In the genomic region with DNA sequence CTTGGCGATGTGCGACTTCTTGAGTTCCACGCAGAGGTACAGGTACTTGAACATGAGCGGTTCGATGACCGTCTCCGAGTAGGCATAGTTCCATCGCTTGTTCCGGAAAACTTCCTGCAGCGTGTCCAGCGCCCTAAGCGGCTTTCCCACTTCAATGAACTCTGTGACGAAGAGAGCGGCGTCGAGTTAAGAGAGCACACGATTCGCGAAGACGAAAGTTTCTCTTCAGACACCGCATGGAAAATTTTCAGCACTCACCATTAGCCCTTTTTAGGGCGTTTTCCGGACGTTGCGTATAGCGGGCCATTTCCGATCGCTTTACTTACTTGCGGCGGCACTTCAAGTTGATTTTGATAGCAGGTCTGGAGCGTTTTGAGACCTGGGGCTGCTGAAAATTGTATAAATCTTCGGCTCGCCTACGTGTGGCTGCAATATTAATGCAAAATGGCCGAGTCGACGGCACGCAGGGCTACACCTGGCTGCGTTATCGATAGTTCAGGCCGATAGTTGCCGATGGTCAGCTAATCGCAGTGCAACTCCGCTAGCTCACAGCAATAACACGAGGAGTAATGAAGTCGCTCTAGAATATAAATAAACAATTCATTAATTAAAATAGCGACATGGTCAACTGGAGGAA, we compare ENCODE assay signal across 1 fruit fly cellular context.
TF ChIP-seq lines count a peak whose summit lies in the region.

Gene eIF3a, minus strand, starts transcription at position 455 of the 637 bp plus-strand sequence.
Gene CG1074, plus strand, starts transcription at position 525 of the 637 bp plus-strand sequence.

TF ChIP-seq in whole organism, embryonic, 481 proteins besides CTCF, POLR2A, EP300 and RAD21 (continued from another document and continues in another):
- TF ChIP-seq vfl (GFP tag; optimal IDR thresholded peaks at IDR 0.05; lab: Kevin White, UChicago) (peak; percentile 55), tap (tag; optimal IDR thresholded peaks at IDR 0.05; lab: Kevin White, UChicago) (no peak), CG6272 (GFP tag; IDR thresholded peaks at IDR 0.05; lab: Robert Waterston, UW) (peak; percentile 54), zfh2 (GFP tag; optimal IDR thresholded peaks at IDR 0.05; lab: Kevin White, UChicago) (peak; percentile 52), Doc3 (GFP tag; IDR thresholded peaks at IDR 0.05; lab: Robert Waterston, UW; ENCODE audit: partially characterized antibody) (peak; percentile 86), CG14860 (GFP tag; IDR thresholded peaks at IDR 0.05; lab: Robert Waterston, UW; ENCODE audit: partially characterized antibody) (peak; percentile 97), CG3065 (GFP tag; optimal IDR thresholded peaks at IDR 0.05; lab: Kevin White, UChicago) (no peak), mam (GFP tag; optimal IDR thresholded peaks at IDR 0.05; lab: Kevin White, UChicago) (peak; percentile 61), chn (GFP tag; optimal IDR thresholded peaks at IDR 0.05; lab: Kevin White, UChicago) (peak; percentile 56), Xrp1 (GFP tag; IDR thresholded peaks at IDR 0.05; lab: Robert Waterston, UW) (peak; percentile 50), CG14710 (tag; optimal IDR thresholded peaks at IDR 0.05; lab: Kevin White, UChicago) (peak; percentile 80), D19A (tag; optimal IDR thresholded peaks at IDR 0.05; lab: Kevin White, UChicago) (no peak), emc (GFP tag; optimal IDR thresholded peaks at IDR 0.05; lab: Kevin White, UChicago) (peak; percentile 28), CG7745 (tag; optimal IDR thresholded peaks at IDR 0.05; lab: Kevin White, UChicago) (peak; percentile 15), CG15514 (GFP tag; optimal IDR thresholded peaks at IDR 0.05; lab: Kevin White, UChicago) (peak; percentile 91), MBD-R2 (GFP tag; IDR thresholded peaks at IDR 0.05; lab: Robert Waterston, UW) (peak; percentile 96), HLHmδ (GFP tag; optimal IDR thresholded peaks at IDR 0.05; lab: Kevin White, UChicago) (peak; percentile 92), maf-S (GFP tag; optimal IDR thresholded peaks at IDR 0.05; lab: Kevin White, UChicago) (peak; percentile 65), gcm (GFP tag; optimal IDR thresholded peaks at IDR 0.05; lab: Kevin White, UChicago) (peak; percentile 47), sob (GFP tag; IDR thresholded peaks at IDR 0.05; lab: Robert Waterston, UW) (peak; percentile 86), CG6765 (GFP tag; optimal IDR thresholded peaks at IDR 0.05; lab: Kevin White, UChicago) (peak; percentile 73), al (GFP tag; IDR thresholded peaks at IDR 0.05; lab: Robert Waterston, UW) (peak; percentile 21; the same call in 1 of the 2 replicates), fd102C (GFP tag; optimal IDR thresholded peaks at IDR 0.05; lab: Kevin White, UChicago) (peak; percentile 58), Dref (GFP tag; IDR thresholded peaks at IDR 0.05; lab: Robert Waterston, UW) (peak; percentile 98), CG4424 (GFP tag; optimal IDR thresholded peaks at IDR 0.05; lab: Kevin White, UChicago) (peak; percentile 48), pan (optimal IDR thresholded peaks at IDR 0.05; lab: Kevin White, UChicago) (no peak), pan (GFP tag; optimal IDR thresholded peaks at IDR 0.05 in 1 of 2, IDR thresholded peaks at IDR 0.05 in 1 of 2) (peak in 1 of 2 experiments; percentile 69), Hr78 (GFP tag; optimal IDR thresholded peaks at IDR 0.05; lab: Kevin White, UChicago) (no peak), Drgx (GFP tag; IDR thresholded peaks at IDR 0.05; lab: Robert Waterston, UW) (peak; percentile 22; the same call in 1 of the 2 replicates), pum (GFP tag; optimal IDR thresholded peaks at IDR 0.05; lab: Kevin White, UChicago) (peak; percentile 56), CG12071 (GFP tag; optimal IDR thresholded peaks at IDR 0.05; lab: Kevin White, UChicago) (no peak), Ssrp (tag; optimal IDR thresholded peaks at IDR 0.05; lab: Kevin White, UChicago) (peak; percentile 13), pb (GFP tag; optimal IDR thresholded peaks at IDR 0.05; lab: Kevin White, UChicago) (peak; percentile 56), CG10147 (GFP tag; optimal IDR thresholded peaks at IDR 0.05; lab: Kevin White, UChicago) (peak; percentile 44), CG11696 (GFP tag; IDR thresholded peaks at IDR 0.05; lab: Robert Waterston, UW) (peak; percentile 67), ci (GFP tag; IDR thresholded peaks at IDR 0.05; lab: Robert Waterston, UW) (peak; percentile 88), crp (GFP tag; optimal IDR thresholded peaks at IDR 0.05; lab: Kevin White, UChicago) (peak in 1 of 2 experiments; percentile 59), Meics (GFP tag; optimal IDR thresholded peaks at IDR 0.05; lab: Kevin White, UChicago) (peak; percentile 76), lov (optimal IDR thresholded peaks at IDR 0.05; lab: Kevin White, UChicago) (no peak), lov (GFP tag; IDR thresholded peaks at IDR 0.05; lab: Robert Waterston, UW) (peak; percentile 59; the same call in 1 of the 3 replicates), gem (tag; optimal IDR thresholded peaks at IDR 0.05; lab: Kevin White, UChicago) (no peak), hth (optimal IDR thresholded peaks at IDR 0.05; lab: Kevin White, UChicago) (no peak), nau (GFP tag; optimal IDR thresholded peaks at IDR 0.05; lab: Kevin White, UChicago) (no peak), Oaz (GFP tag; IDR thresholded peaks at IDR 0.05; lab: Robert Waterston, UW) (peak; percentile 37; the same call in 1 of the 2 replicates), CG14441 (GFP tag; IDR thresholded peaks at IDR 0.05; lab: Robert Waterston, UW) (peak; percentile 55; the same call in 1 of the 2 replicates), Ptx1 (GFP tag; IDR thresholded peaks at IDR 0.05; lab: Robert Waterston, UW) (no peak), Pdp1 (GFP tag; optimal IDR thresholded peaks at IDR 0.05; lab: Kevin White, UChicago) (peak; percentile 63 to 72), CG31365 (tag; optimal IDR thresholded peaks at IDR 0.05; lab: Kevin White, UChicago) (peak; percentile 60), az2 (GFP tag; optimal IDR thresholded peaks at IDR 0.05; lab: Kevin White, UChicago) (peak; percentile 30), Scr (GFP tag; IDR thresholded peaks at IDR 0.05; lab: Robert Waterston, UW; ENCODE audit: partially characterized antibody) (peak; percentile 97), Fer2 (tag; optimal IDR thresholded peaks at IDR 0.05; lab: Kevin White, UChicago) (peak; percentile 33), HmgD (GFP tag; optimal IDR thresholded peaks at IDR 0.05; lab: Kevin White, UChicago) (peak; percentile 80), CG7556 (GFP tag; optimal IDR thresholded peaks at IDR 0.05; lab: Kevin White, UChicago) (peak; percentile 24), twi (tag; optimal IDR thresholded peaks at IDR 0.05; lab: Kevin White, UChicago) (peak; percentile 62), oc (tag; optimal IDR thresholded peaks at IDR 0.05; lab: Kevin White, UChicago) (no peak), psq (GFP tag; optimal IDR thresholded peaks at IDR 0.05; lab: Kevin White, UChicago) (peak; percentile 13), CG18599 (GFP tag; optimal IDR thresholded peaks at IDR 0.05; lab: Kevin White, UChicago) (no peak), Awh (GFP tag; IDR thresholded peaks at IDR 0.05; lab: Robert Waterston, UW) (peak; percentile 32; the same call in 1 of the 2 replicates), salm (tag; optimal IDR thresholded peaks at IDR 0.05; lab: Kevin White, UChicago) (peak; percentile 8), CG30431 (GFP tag; optimal IDR thresholded peaks at IDR 0.05; lab: Kevin White, UChicago) (no peak), stc (GFP tag; IDR thresholded peaks at IDR 0.05; lab: Robert Waterston, UW) (peak; percentile 55; the same call in 1 of the 2 replicates), ase (GFP tag; IDR thresholded peaks at IDR 0.05; lab: Robert Waterston, UW) (peak; percentile 48; the same call in 1 of the 3 replicates), trh (GFP tag; optimal IDR thresholded peaks at IDR 0.05; lab: Kevin White, UChicago) (peak; percentile 25), row (GFP tag; IDR thresholded peaks at IDR 0.05; lab: Robert Waterston, UW) (peak; percentile 63), tgo (GFP tag; IDR thresholded peaks at IDR 0.05; lab: Robert Waterston, UW) (no peak; the same call in 2 of the 3 replicates), trem (tag; optimal IDR thresholded peaks at IDR 0.05; lab: Kevin White, UChicago) (peak; percentile 83), Lim3 (GFP tag; IDR thresholded peaks at IDR 0.05; lab: Robert Waterston, UW) (no peak), Asciz (GFP tag; optimal IDR thresholded peaks at IDR 0.05; lab: Kevin White, UChicago) (no peak), CG3838 (GFP tag; optimal IDR thresholded peaks at IDR 0.05; lab: Kevin White, UChicago) (no peak), Lhr (GFP tag; optimal IDR thresholded peaks at IDR 0.05; lab: Kevin White, UChicago) (peak; percentile 68), CG13775 (GFP tag; optimal IDR thresholded peaks at IDR 0.05; lab: Kevin White, UChicago) (peak; percentile 71), CG9727 (GFP tag; optimal IDR thresholded peaks at IDR 0.05; lab: Kevin White, UChicago) (peak; percentile 78), gce (GFP tag; IDR thresholded peaks at IDR 0.05; lab: Robert Waterston, UW) (0 out of 3 replicates have a peak, but pooled peaks have one; percentile 16), phol (tag; optimal IDR thresholded peaks at IDR 0.05; lab: Kevin White, UChicago) (peak; percentile 99), Side (GFP tag; optimal IDR thresholded peaks at IDR 0.05; lab: Kevin White, UChicago) (peak; percentile 73), Fer1 (GFP tag; optimal IDR thresholded peaks at IDR 0.05; lab: Kevin White, UChicago) (peak; percentile 82), Hand (GFP tag; optimal IDR thresholded peaks at IDR 0.05; lab: Kevin White, UChicago) (peak; percentile 35), lilli (GFP tag; optimal IDR thresholded peaks at IDR 0.05; lab: Kevin White, UChicago) (peak; percentile 79), CG9215 (GFP tag; IDR thresholded peaks at IDR 0.05; lab: Robert Waterston, UW) (no peak), CG11085 (GFP tag; IDR thresholded peaks at IDR 0.05; lab: Robert Waterston, UW) (peak; percentile 63; the same call in 1 of the 2 replicates), toy (GFP tag; IDR thresholded peaks at IDR 0.05; lab: Robert Waterston, UW) (peak; percentile 60), CG11456 (GFP tag; IDR thresholded peaks at IDR 0.05; lab: Robert Waterston, UW) (peak; percentile 86), bcd (GFP tag; optimal IDR thresholded peaks at IDR 0.05; lab: Kevin White, UChicago) (peak; percentile 73), CG12219 (GFP tag; optimal IDR thresholded peaks at IDR 0.05; lab: Kevin White, UChicago) (peak; percentile 35), jing (GFP tag; optimal IDR thresholded peaks at IDR 0.05; lab: Kevin White, UChicago) (no peak), CG9609 (GFP tag; optimal IDR thresholded peaks at IDR 0.05; lab: Kevin White, UChicago) (peak; percentile 53), shn (GFP tag; optimal IDR thresholded peaks at IDR 0.05; lab: Kevin White, UChicago) (peak; percentile 51), eyg (GFP tag; optimal IDR thresholded peaks at IDR 0.05; lab: Kevin White, UChicago) (peak; percentile 45), CG6791 (GFP tag; IDR thresholded peaks at IDR 0.05; lab: Robert Waterston, UW; ENCODE audit: partially characterized antibody) (peak; percentile 98), z (GFP tag; IDR thresholded peaks at IDR 0.05; lab: Robert Waterston, UW) (no peak), tna (GFP tag; IDR thresholded peaks at IDR 0.05; lab: Robert Waterston, UW; ENCODE audit: partially characterized antibody) (peak; percentile 94), Myb (GFP tag; optimal IDR thresholded peaks at IDR 0.05; lab: Kevin White, UChicago) (peak; percentile 70), ind (GFP tag; optimal IDR thresholded peaks at IDR 0.05; lab: Kevin White, UChicago) (peak; percentile 16), repo (GFP tag; optimal IDR thresholded peaks at IDR 0.05; lab: Kevin White, UChicago) (peak; percentile 62), E2f1 (GFP tag; IDR thresholded peaks at IDR 0.05; lab: Robert Waterston, UW) (peak; percentile 49; the same call in 1 of the 2 replicates), CG16813 (GFP tag; IDR thresholded peaks at IDR 0.05; lab: Robert Waterston, UW; ENCODE audit: partially characterized antibody) (peak; percentile 97), Nf-YA (GFP tag; IDR thresholded peaks at IDR 0.05; lab: Robert Waterston, UW) (0 out of 2 replicates have a peak, but pooled peaks have one; percentile 41), sqz (GFP tag; optimal IDR thresholded peaks at IDR 0.05; lab: Kevin White, UChicago) (no peak), CG12659 (GFP tag; optimal IDR thresholded peaks at IDR 0.05; lab: Kevin White, UChicago) (peak; percentile 95), tin (GFP tag; optimal IDR thresholded peaks at IDR 0.05; lab: Kevin White, UChicago) (peak; percentile 64), Gug (GFP tag; IDR thresholded peaks at IDR 0.05; lab: Robert Waterston, UW) (peak; percentile 56; the same call in 1 of the 4 replicates), CG1529 (GFP tag; optimal IDR thresholded peaks at IDR 0.05; lab: Kevin White, UChicago) (no peak), CG12391 (tag; optimal IDR thresholded peaks at IDR 0.05; lab: Kevin White, UChicago) (peak; percentile 66), sug (tag; optimal IDR thresholded peaks at IDR 0.05; lab: Kevin White, UChicago) (peak; percentile 77), dm (GFP tag; optimal IDR thresholded peaks at IDR 0.05; lab: Kevin White, UChicago) (peak; percentile 99), CG7987 (GFP tag; optimal IDR thresholded peaks at IDR 0.05; lab: Kevin White, UChicago) (peak; percentile 89), HLH4C (GFP tag; IDR thresholded peaks at IDR 0.05; lab: Robert Waterston, UW; ENCODE audit: partially characterized antibody) (peak; percentile 95), lmd (GFP tag; IDR thresholded peaks at IDR 0.05; lab: Robert Waterston, UW) (peak; percentile 50; the same call in 1 of the 2 replicates), fru (optimal IDR thresholded peaks at IDR 0.05; lab: Kevin White, UChicago) (no peak), CG12236 (GFP tag; optimal IDR thresholded peaks at IDR 0.05; lab: Kevin White, UChicago) (peak; percentile 5), CG14965 (GFP tag; optimal IDR thresholded peaks at IDR 0.05; lab: Kevin White, UChicago; ENCODE audit: borderline replicate concordance) (no peak), bowl (GFP tag; IDR thresholded peaks at IDR 0.05; lab: Robert Waterston, UW) (no peak), Eip74EF (GFP tag; optimal IDR thresholded peaks at IDR 0.05; lab: Kevin White, UChicago) (peak in 1 of 2 experiments; percentile 14), Chrac-16 (GFP tag; optimal IDR thresholded peaks at IDR 0.05; lab: Kevin White, UChicago) (peak; percentile 27), wor (GFP tag; IDR thresholded peaks at IDR 0.05; lab: Robert Waterston, UW) (no peak), vnd (GFP tag; IDR thresholded peaks at IDR 0.05; lab: Robert Waterston, UW; ENCODE audit: partially characterized antibody) (peak; percentile 96), sc (optimal IDR thresholded peaks at IDR 0.05; lab: Kevin White, UChicago) (no peak), sc (GFP tag; optimal IDR thresholded peaks at IDR 0.05; lab: Kevin White, UChicago) (no peak), schlank (tag; optimal IDR thresholded peaks at IDR 0.05; lab: Kevin White, UChicago) (peak; percentile 60), gsb-n (tag; optimal IDR thresholded peaks at IDR 0.05; lab: Kevin White, UChicago) (no peak)
